Worm (Caenorhabditis elegans) whole organism, young adult: ENCODE results near the gene K07F5.8.
"Not testable (repeated sequence)": the region's sequence is repeated elsewhere in the genome, so short reads cannot be mapped to it uniquely, and the experiment has no call there.

ENCODE experiments used
- B0019.2 ChIP-seq: fragments of 200-800 bp; sonication (Bioruptor generic); conservative IDR thresholded peaks from 2 replicates; pipeline ENCODE4 v1.3.6; 2022; ENCODE audit warnings: missing genetic modification reagents, missing genetic modification characterization, missing compliant biosample characterization
- B0035.1 ChIP-seq: sonication (generic microtip); optimal IDR thresholded peaks from 2 replicates; lab custom pipeline; 2016; ENCODE audit warnings: missing genetic modification characterization, mild to moderate bottlenecking, missing compliant biosample characterization, missing genotype, missing genetic modification reagents
- B0261.1 ChIP-seq: sonication (generic microtip); optimal IDR thresholded peaks from 2 replicates; lab custom pipeline; 2016; ENCODE audit warnings: mild to moderate bottlenecking, missing genetic modification characterization, moderate library complexity, missing compliant biosample characterization
- akir-1 ChIP-seq: fragments of 200-800 bp; sonication (Bioruptor generic); optimal IDR thresholded peaks from 2 replicates; lab custom pipeline; 2018; ENCODE audit warnings: mild to moderate bottlenecking, missing genetic modification characterization, moderate library complexity, missing compliant biosample characterization
- aptf-2 ChIP-seq: fragments of 200-800 bp; sonication (Bioruptor generic); conservative IDR thresholded peaks from 2 replicates; pipeline ENCODE4 v1.3.6; 2022; ENCODE audit warnings: missing genetic modification reagents, missing genetic modification characterization, missing compliant biosample characterization
- atf-7 ChIP-seq: sonication (generic microtip); optimal IDR thresholded peaks from 2 replicates; lab custom pipeline; 2017; ENCODE audit warnings: mild to moderate bottlenecking, missing genetic modification characterization, missing compliant biosample characterization
- athp-1 ChIP-seq: sonication (generic microtip); optimal IDR thresholded peaks from 2 replicates; lab custom pipeline; 2017; ENCODE audit warnings: mild to moderate bottlenecking, missing genetic modification characterization, missing compliant biosample characterization
- ccch-3 ChIP-seq: fragments of 200-800 bp; sonication (Bioruptor generic); optimal IDR thresholded peaks from 2 replicates; lab custom pipeline; 2018; ENCODE audit warnings: mild to moderate bottlenecking, missing genetic modification characterization, missing compliant biosample characterization
- ceh-40 ChIP-seq: fragments of 200-800 bp; sonication (Bioruptor generic); IDR thresholded peaks from 2 replicates; pipeline ENCODE4 v1.3.6; 2022; ENCODE audit warnings: missing genetic modification characterization, missing compliant biosample characterization
- ceh-79 ChIP-seq: sonication (generic microtip); optimal IDR thresholded peaks from 2 replicates; lab custom pipeline; 2017; ENCODE audit warnings: mild to moderate bottlenecking, missing genetic modification characterization, missing compliant biosample characterization
- die-1 ChIP-seq: sonication (generic microtip); optimal IDR thresholded peaks from 2 replicates; lab custom pipeline; 2016; ENCODE audit warnings: missing genotype, mild to moderate bottlenecking, missing genetic modification characterization, missing compliant biosample characterization
- dox-1 ChIP-seq: fragments of 200-800 bp; sonication (Bioruptor generic); IDR thresholded peaks from 2 replicates; pipeline ENCODE4 v1.3.6; 2022; ENCODE audit warnings: missing genetic modification reagents, missing genetic modification characterization, missing compliant biosample characterization
- egrh-3 ChIP-seq: fragments of 200-800 bp; sonication (Bioruptor generic); IDR thresholded peaks from 2 replicates; pipeline ENCODE4 v1.3.6; 2022; ENCODE audit warnings: missing genetic modification reagents, missing genetic modification characterization, missing compliant biosample characterization
- him-1 ChIP-seq: sonication (generic microtip); optimal IDR thresholded peaks from 2 replicates; lab custom pipeline; 2016; ENCODE audit warnings: missing genotype, missing genetic modification reagents, missing genetic modification characterization, missing compliant biosample characterization
- hlh-12 ChIP-seq: sonication (generic microtip); optimal IDR thresholded peaks from 2 replicates; lab custom pipeline; 2016; ENCODE audit warnings: missing genetic modification characterization, missing compliant biosample characterization
- hlh-26 ChIP-seq: fragments of 200-800 bp; sonication (Bioruptor generic); conservative IDR thresholded peaks from 2 replicates; pipeline ENCODE4 v1.3.6; 2022; ENCODE audit warnings: missing genetic modification reagents, missing genetic modification characterization, missing compliant biosample characterization
- hmg-1.2 ChIP-seq: fragments of 200-800 bp; sonication (Bioruptor generic); IDR thresholded peaks from 2 replicates; pipeline ENCODE4 v1.3.6; 2022; ENCODE audit warnings: missing genetic modification reagents, missing genetic modification characterization, missing compliant biosample characterization
- hsf-1 ChIP-seq: fragments of 200-800 bp; sonication (Bioruptor generic); IDR thresholded peaks from 2 replicates; pipeline ENCODE4 v1.3.6; 2022; ENCODE audit warnings: missing genetic modification reagents, missing genetic modification characterization, missing compliant biosample characterization
- let-607 ChIP-seq, 2 experiments: fragments of 200-800 bp in 1 of 2; sonication (Bioruptor generic) in 1 of 2; sonication (generic microtip) in 1 of 2; optimal IDR thresholded peaks; 2 replicates each; lab custom pipeline; 2016 to 2018; ENCODE audit warnings: mild to moderate bottlenecking in 2 of 2, missing compliant biosample characterization in 2 of 2, missing genetic modification characterization in 2 of 2, moderate library complexity in 2 of 2, missing genotype in 1 of 2
- lin-54 ChIP-seq: fragments of 200-800 bp; sonication (Bioruptor generic); optimal IDR thresholded peaks from 2 replicates; lab custom pipeline; 2018; ENCODE audit warnings: mild to moderate bottlenecking, missing genetic modification characterization, missing compliant biosample characterization
- lir-1 ChIP-seq: fragments of 200-800 bp; sonication (Bioruptor generic); conservative IDR thresholded peaks from 2 replicates; pipeline ENCODE4 v1.3.6; 2022; ENCODE audit warnings: missing genetic modification reagents, missing genetic modification characterization, missing compliant biosample characterization
- madf-3 ChIP-seq: fragments of 200-800 bp; sonication (Bioruptor generic); IDR thresholded peaks from 2 replicates; pipeline ENCODE4 v1.3.6; 2022; ENCODE audit warnings: missing genetic modification reagents, missing genetic modification characterization, missing compliant biosample characterization
- madf-8 ChIP-seq: fragments of 200-800 bp; sonication (Bioruptor generic); conservative IDR thresholded peaks from 2 replicates; pipeline ENCODE4 v1.3.6; 2022; ENCODE audit warnings: missing genetic modification reagents, missing genetic modification characterization, missing compliant biosample characterization
- mcd-1 ChIP-seq: fragments of 200-800 bp; sonication (Bioruptor generic); IDR thresholded peaks from 2 replicates; pipeline ENCODE4 v1.3.6; 2022; ENCODE audit warnings: missing genetic modification reagents, missing genetic modification characterization, missing compliant biosample characterization
- nfya-1 ChIP-seq: sonication (generic microtip); optimal IDR thresholded peaks from 2 replicates; lab custom pipeline; 2017; ENCODE audit warnings: antibody characterized with exemption, missing compliant biosample characterization, missing genetic modification characterization, borderline replicate concordance; ENCODE audit not compliant: insufficient read depth
- nhr-120 ChIP-seq: fragments of 200-800 bp; sonication (Bioruptor generic); IDR thresholded peaks from 2 replicates; pipeline ENCODE4 v1.3.6; 2022; ENCODE audit warnings: missing genetic modification characterization, missing compliant biosample characterization
- nhr-179 ChIP-seq: sonication (generic microtip); optimal IDR thresholded peaks from 2 replicates; lab custom pipeline; 2016; ENCODE audit warnings: mild to moderate bottlenecking, missing genetic modification characterization, missing compliant biosample characterization
- nhr-90 ChIP-seq: sonication (generic microtip); optimal IDR thresholded peaks from 2 replicates; lab custom pipeline; 2016; ENCODE audit warnings: missing genotype, mild to moderate bottlenecking, missing genetic modification characterization, missing compliant biosample characterization
- rec-8 ChIP-seq, 2 experiments: sonication (generic microtip); optimal IDR thresholded peaks; 2 replicates each; lab custom pipeline; 2016; ENCODE audit warnings: mild to moderate bottlenecking in 2 of 2, missing genetic modification characterization in 2 of 2, missing genetic modification reagents in 2 of 2, missing genotype in 2 of 2, missing biosample characterization in 1 of 2, missing compliant biosample characterization in 1 of 2, moderate library complexity in 1 of 2
- sea-2 ChIP-seq: fragments of 200-800 bp; sonication (Bioruptor generic); IDR thresholded peaks from 2 replicates; pipeline ENCODE4 v1.3.6; 2022; ENCODE audit warnings: missing genetic modification characterization, missing compliant biosample characterization
- tbp1 ChIP-seq: fragments of 200-800 bp; sonication (Bioruptor generic); optimal IDR thresholded peaks from 2 replicates; lab custom pipeline; 2018; ENCODE audit warnings: mild to moderate bottlenecking, missing genetic modification characterization, missing compliant biosample characterization
- zim-3 ChIP-seq: sonication (generic microtip); optimal IDR thresholded peaks from 2 replicates; lab custom pipeline; 2017; ENCODE audit warnings: mild to moderate bottlenecking, missing genetic modification characterization, moderate library complexity, missing compliant biosample characterization
- ztf-18 ChIP-seq: sonication (generic microtip); optimal IDR thresholded peaks from 2 replicates; lab custom pipeline; 2016; ENCODE audit warnings: missing genotype, mild to moderate bottlenecking, missing genetic modification characterization, missing compliant biosample characterization
- ztf-22 ChIP-seq: fragments of 200-800 bp; sonication (Bioruptor generic); optimal IDR thresholded peaks from 2 replicates; lab custom pipeline; 2018; ENCODE audit warnings: mild to moderate bottlenecking, missing genetic modification characterization, moderate library complexity, missing compliant biosample characterization
- ztf-26 ChIP-seq: sonication (generic microtip); optimal IDR thresholded peaks from 2 replicates; lab custom pipeline; 2017; ENCODE audit warnings: missing genetic modification characterization, missing compliant biosample characterization

K07F5.8 gene

ce11 chrIV:9849624-9850023 lies at the start of gene K07F5.8:
Gene K07F5.8 (minus strand): TSS chrIV:9849724.
- no peak for TF ChIP-seq atf-7 (tag; lab: Kevin White, UChicago)
- TF ChIP-seq nhr-120 (GFP tag; lab: Robert Waterston, UW), result no peak
- TF ChIP-seq dox-1 (GFP tag; lab: Robert Waterston, UW), result no peak
- no peak for TF ChIP-seq ceh-40
- no peak for TF ChIP-seq sea-2 (GFP tag; lab: Robert Waterston, UW)

- no peak for TF ChIP-seq nfya-1 (tag; lab: Kevin White, UChicago)
- peak; percentile 52 for TF ChIP-seq mcd-1 (GFP tag; lab: Robert Waterston, UW)
- peak; percentile 94 for TF ChIP-seq hmg-1.2 (GFP tag; lab: Robert Waterston, UW)
- TF ChIP-seq let-607 (tag; optimal IDR thresholded peaks at IDR 0.05; lab: Kevin White, UChicago), result peak; percentile 78 to 85
Observed at ce11 chrIV:9899227-9899626, 49.7 kb upstream of the K07F5.8 start.

ce11 chrIV:9898712-9899111 lies 49.2 kb upstream of the K07F5.8 start, which contains the start of gene tbc-3:
Gene tbc-3 (plus strand): TSS chrIV:9899012.
- TF ChIP-seq him-1, result no peak
- TF ChIP-seq lir-1, result no peak
- no peak for TF ChIP-seq egrh-3 (GFP tag; lab: Robert Waterston, UW)
- TF ChIP-seq ccch-3 (GFP tag; lab: Kevin White, UChicago), result no peak
- TF ChIP-seq hlh-12 (tag; lab: Kevin White, UChicago), result no peak
- no peak for TF ChIP-seq madf-8 (GFP tag; lab: Robert Waterston, UW)

- TF ChIP-seq B0019.2 (GFP tag; lab: Robert Waterston, UW), result no peak
- TF ChIP-seq ztf-26, result no peak
- TF ChIP-seq B0261.1 (tag; lab: Kevin White, UChicago), result no peak
- no peak for TF ChIP-seq lin-54 (GFP tag; lab: Kevin White, UChicago)
- no peak for TF ChIP-seq nfya-1 (tag; lab: Kevin White, UChicago)
- TF ChIP-seq tbp1, result no peak
- TF ChIP-seq die-1, result no peak
- TF ChIP-seq nhr-90 (tag; lab: Kevin White, UChicago), result no peak
- TF ChIP-seq akir-1 (GFP tag; lab: Kevin White, UChicago), result no peak
- TF ChIP-seq B0035.1 (tag; lab: Kevin White, UChicago), result no peak
- TF ChIP-seq madf-3, result no peak
- TF ChIP-seq zim-3 (tag; lab: Kevin White, UChicago), result no peak
- no peak for TF ChIP-seq ceh-79 (tag; lab: Kevin White, UChicago)
- TF ChIP-seq athp-1 (tag; lab: Kevin White, UChicago), result no peak
- TF ChIP-seq ztf-22, result no peak
- no peak for TF ChIP-seq nhr-120 (GFP tag; lab: Robert Waterston, UW)
- no peak for TF ChIP-seq rec-8 (tag; optimal IDR thresholded peaks at IDR 0.05; lab: Kevin White, UChicago)
- TF ChIP-seq hlh-26, result no peak
- no peak for TF ChIP-seq hsf-1 (GFP tag; lab: Robert Waterston, UW)
- no peak for TF ChIP-seq ztf-18 (tag; lab: Kevin White, UChicago)
Observed at ce11 chrIV:9895088-9895487, 45.6 kb upstream of the K07F5.8 start, which contains the start of gene ssp-32. Gene ssp-32 (plus strand): TSS chrIV:9895388.

- TF ChIP-seq nhr-179 (tag; lab: Kevin White, UChicago); ceh-40; aptf-2 (GFP tag; lab: Robert Waterston, UW): not testable (repeated sequence)
- TF ChIP-seq, all 124 proteins: peak for 0; not testable (repeated sequence) for 124
Observed at ce11 chrIV:9894331-9894730, 44.8 kb upstream of the K07F5.8 start, which contains the start of gene msp-77. Gene msp-77 (plus strand): TSS chrIV:9894631.
